Fruit fly (Drosophila melanogaster) whole organism, embryonic: ENCODE data around the gene Alg7.

Experiments used
- Ada2b ChIP-seq: fragments of 200-800 bp; sonication (Bioruptor generic); IDR thresholded peaks from 2 replicates; pipeline ENCODE4 v1.3.6; 2022; ENCODE audit warnings: missing biosample characterization, missing genetic modification characterization
- Atf-2 ChIP-seq: fragments of 200-800 bp; sonication (Bioruptor generic); optimal IDR thresholded peaks from 2 replicates; lab custom pipeline; 2016; ENCODE audit warnings: missing biosample characterization, missing genetic modification characterization
- Atf3 ChIP-seq: fragments of 200-800 bp; sonication (Bioruptor generic); optimal IDR thresholded peaks from 3 replicates; lab custom pipeline; 2016; ENCODE audit warnings: missing biosample characterization, missing genetic modification characterization
- Bteb2 ChIP-seq: fragments of 200-800 bp; sonication (Bioruptor generic); optimal IDR thresholded peaks from 2 replicates; lab custom pipeline; 2016; ENCODE audit warnings: missing biosample characterization, missing genetic modification characterization
- CG1024 ChIP-seq: fragments of 200-800 bp; sonication (Bioruptor generic); IDR thresholded peaks from 2 replicates; pipeline ENCODE4 v1.3.6; 2022; ENCODE audit warnings: missing biosample characterization, missing genetic modification characterization
- CG10462 ChIP-seq: fragments of 200-800 bp; sonication (Bioruptor generic); optimal IDR thresholded peaks from 2 replicates; lab custom pipeline; 2016; ENCODE audit warnings: missing biosample characterization, missing genetic modification characterization
- CG14710 ChIP-seq: fragments of 200-800 bp; sonication (Bioruptor generic); optimal IDR thresholded peaks from 3 replicates; lab custom pipeline; 2019; ENCODE audit warnings: missing biosample characterization, mild to moderate bottlenecking, missing genetic modification characterization, moderate library complexity
- CG15011 ChIP-seq: fragments of 200-800 bp; sonication (Bioruptor generic); optimal IDR thresholded peaks from 3 replicates; lab custom pipeline; 2018; ENCODE audit warnings: missing biosample characterization, mild to moderate bottlenecking, missing genetic modification characterization
- CG15269 ChIP-seq: fragments of 200-800 bp; sonication (Bioruptor generic); optimal IDR thresholded peaks from 2 replicates; lab custom pipeline; 2018; ENCODE audit warnings: missing biosample characterization, mild to moderate bottlenecking, missing genetic modification characterization, moderate library complexity
- CG17829 ChIP-seq: fragments of 200-800 bp; optimal IDR thresholded peaks from 2 replicates; lab custom pipeline; 2019; ENCODE audit warnings: missing biosample characterization, mild to moderate bottlenecking, missing genetic modification characterization, moderate library complexity
- CG18476 ChIP-seq: fragments of 200-800 bp; sonication (Bioruptor generic); optimal IDR thresholded peaks from 2 replicates; lab custom pipeline; 2016; ENCODE audit warnings: missing biosample characterization, mild to moderate bottlenecking, missing genetic modification characterization
- CG2712 ChIP-seq: fragments of 200-800 bp; optimal IDR thresholded peaks from 3 replicates; lab custom pipeline; 2019; ENCODE audit warnings: missing biosample characterization, mild to moderate bottlenecking, missing genetic modification characterization, moderate library complexity
- CG2889 ChIP-seq: fragments of 200-800 bp; sonication (Bioruptor generic); IDR thresholded peaks from 3 replicates; pipeline ENCODE4 v1.3.6; 2022; ENCODE audit warnings: missing biosample characterization, missing genetic modification characterization
- CG31224 ChIP-seq: fragments of 200-800 bp; sonication (Bioruptor generic); IDR thresholded peaks from 2 replicates; pipeline ENCODE4 v1.3.6; 2022; ENCODE audit warnings: missing biosample characterization, missing genetic modification characterization
- CG34376 ChIP-seq: fragments of 200-800 bp; sonication (Bioruptor generic); optimal IDR thresholded peaks from 2 replicates; lab custom pipeline; 2018; ENCODE audit warnings: missing biosample characterization, mild to moderate bottlenecking, missing genetic modification characterization
- CG4282 ChIP-seq: fragments of 200-800 bp; sonication (Bioruptor generic); optimal IDR thresholded peaks from 2 replicates; lab custom pipeline; 2016; ENCODE audit warnings: missing biosample characterization, missing genetic modification characterization
- CG6813 ChIP-seq: fragments of 200-800 bp; sonication (Bioruptor generic); optimal IDR thresholded peaks from 2 replicates; lab custom pipeline; 2017; ENCODE audit warnings: missing biosample characterization, missing genetic modification characterization, mild to moderate bottlenecking, moderate library complexity, missing genetic modification reagents
- Elba2 ChIP-seq: fragments of 200-800 bp; sonication (Bioruptor generic); optimal IDR thresholded peaks from 3 replicates; lab custom pipeline; 2016; ENCODE audit warnings: missing biosample characterization, missing genetic modification characterization
- GATAe ChIP-seq: fragments of 200-800 bp; sonication (Bioruptor generic); conservative IDR thresholded peaks from 2 replicates; pipeline ENCODE4 v1.3.6; 2022; ENCODE audit warnings: missing biosample characterization, missing genetic modification characterization
- NFAT ChIP-seq: fragments of 200-800 bp; sonication (Bioruptor generic); IDR thresholded peaks from 2 replicates; pipeline ENCODE4 v1.3.6; 2022; ENCODE audit warnings: missing biosample characterization, missing genetic modification characterization
- NK7.1 ChIP-seq: fragments of 200-800 bp; sonication (Bioruptor generic); optimal IDR thresholded peaks from 3 replicates; lab custom pipeline; 2016; ENCODE audit warnings: missing biosample characterization, missing genetic modification characterization
- Nf-YC ChIP-seq: fragments of 200-800 bp; optimal IDR thresholded peaks from 3 replicates; lab custom pipeline; 2019; ENCODE audit warnings: missing biosample characterization, mild to moderate bottlenecking, missing genetic modification characterization, moderate library complexity
- NfI ChIP-seq: fragments of 200-800 bp; sonication (Bioruptor generic); optimal IDR thresholded peaks from 3 replicates; lab custom pipeline; 2018; ENCODE audit warnings: missing biosample characterization, mild to moderate bottlenecking, missing genetic modification characterization, moderate library complexity
- Oli ChIP-seq: fragments of 200-800 bp; sonication (Bioruptor generic); optimal IDR thresholded peaks from 2 replicates; lab custom pipeline; 2018; ENCODE audit warnings: missing biosample characterization, mild to moderate bottlenecking, missing genetic modification characterization, moderate library complexity
- Ravus ChIP-seq: fragments of 200-800 bp; sonication (Bioruptor generic); IDR thresholded peaks from 2 replicates; pipeline ENCODE4 v1.3.6; 2022; ENCODE audit warnings: missing biosample characterization, missing genetic modification characterization
- Sox102F ChIP-seq: fragments of 200-800 bp; sonication (Bioruptor generic); optimal IDR thresholded peaks from 2 replicates; lab custom pipeline; 2018; ENCODE audit warnings: missing biosample characterization, mild to moderate bottlenecking, missing genetic modification characterization, moderate library complexity
- Stat92E ChIP-seq, 3 experiments: fragments of >200 bp in 2 of 3; fragments of 200-800 bp in 1 of 3; sonication (Bioruptor generic) in 1 of 3; optimal IDR thresholded peaks; 2 replicates each; lab custom pipeline; 2017 to 2019; ENCODE audit warnings: missing biosample characterization in 3 of 3, missing genetic modification characterization in 3 of 3, mild to moderate bottlenecking in 1 of 3, moderate library complexity in 1 of 3
- ab ChIP-seq: fragments of 200-800 bp; sonication (Bioruptor generic); optimal IDR thresholded peaks from 2 replicates; lab custom pipeline; 2016; ENCODE audit warnings: missing biosample characterization, missing genetic modification characterization
- amos ChIP-seq: fragments of 200-800 bp; sonication (Bioruptor generic); IDR thresholded peaks from 2 replicates; pipeline ENCODE4 v1.3.6; 2022; ENCODE audit warnings: missing biosample characterization, missing genetic modification characterization; ENCODE audit not compliant: partially characterized antibody
- bowl ChIP-seq: fragments of 200-800 bp; sonication (Bioruptor generic); IDR thresholded peaks from 2 replicates; pipeline ENCODE4 v1.3.6; 2022; ENCODE audit warnings: missing biosample characterization, missing genetic modification characterization
- chm ChIP-seq: fragments of 200-800 bp; sonication (Bioruptor generic); IDR thresholded peaks from 2 replicates; pipeline ENCODE4 v1.3.6; 2022; ENCODE audit warnings: missing biosample characterization, missing genetic modification characterization
- disco-r ChIP-seq: fragments of 200-800 bp; sonication (Bioruptor generic); optimal IDR thresholded peaks from 2 replicates; lab custom pipeline; 2016; ENCODE audit warnings: missing biosample characterization, missing genetic modification characterization
- ems ChIP-seq: fragments of 200-800 bp; sonication (Bioruptor generic); optimal IDR thresholded peaks from 3 replicates; lab custom pipeline; 2016; ENCODE audit warnings: missing biosample characterization, missing genetic modification characterization
- fd96Cb ChIP-seq: fragments of 200-800 bp; sonication (Bioruptor generic); optimal IDR thresholded peaks from 2 replicates; lab custom pipeline; 2018; ENCODE audit warnings: missing biosample characterization, mild to moderate bottlenecking, missing genetic modification characterization, moderate library complexity
- gcm2 ChIP-seq: fragments of 200-800 bp; sonication (Bioruptor generic); optimal IDR thresholded peaks from 2 replicates; lab custom pipeline; 2016; ENCODE audit warnings: missing biosample characterization, missing genetic modification characterization
- gro ChIP-seq: fragments of 200-800 bp; sonication (Bioruptor generic); optimal IDR thresholded peaks from 2 replicates; lab custom pipeline; 2016; ENCODE audit warnings: missing biosample characterization, missing genetic modification characterization
- hkb ChIP-seq, 2 experiments: fragments of 200-800 bp in 1 of 2; fragments of >200 bp in 1 of 2; sonication (Bioruptor generic) in 1 of 2; IDR thresholded peaks in 1 of 2; optimal IDR thresholded peaks in 1 of 2; 2 replicates each; pipeline versions ENCODE4 v1.3.6 to Lab custom; 2017 to 2022; ENCODE audit warnings: missing biosample characterization in 1 of 2, missing genetic modification characterization in 1 of 2
- ind ChIP-seq: fragments of 200-800 bp; sonication (Bioruptor generic); optimal IDR thresholded peaks from 3 replicates; lab custom pipeline; 2016; ENCODE audit warnings: missing biosample characterization, missing genetic modification characterization
- knrl ChIP-seq: fragments of 200-800 bp; sonication (Bioruptor generic); IDR thresholded peaks from 3 replicates; pipeline ENCODE4 v1.3.6; 2022; ENCODE audit warnings: missing biosample characterization, missing genetic modification characterization; ENCODE audit not compliant: partially characterized antibody
- lilli ChIP-seq: fragments of 200-800 bp; sonication (Bioruptor generic); optimal IDR thresholded peaks from 3 replicates; lab custom pipeline; 2016; ENCODE audit warnings: missing biosample characterization, missing genetic modification characterization
- mam ChIP-seq: fragments of 200-800 bp; sonication (Bioruptor generic); optimal IDR thresholded peaks from 3 replicates; lab custom pipeline; 2016; ENCODE audit warnings: missing biosample characterization, missing genetic modification characterization
- peb ChIP-seq: fragments of 200-800 bp; sonication (Bioruptor generic); IDR thresholded peaks from 2 replicates; pipeline ENCODE4 v1.3.6; 2022; ENCODE audit warnings: missing biosample characterization, missing genetic modification characterization
- repo ChIP-seq: fragments of 200-800 bp; sonication (Bioruptor generic); optimal IDR thresholded peaks from 2 replicates; lab custom pipeline; 2016; ENCODE audit warnings: missing biosample characterization, missing genetic modification characterization
- row ChIP-seq: fragments of 200-800 bp; sonication (Bioruptor generic); IDR thresholded peaks from 3 replicates; pipeline ENCODE4 v1.3.6; 2022; ENCODE audit warnings: missing biosample characterization, missing genetic modification characterization
- schlank ChIP-seq: fragments of 200-800 bp; sonication (Bioruptor generic); optimal IDR thresholded peaks from 2 replicates; lab custom pipeline; 2018; ENCODE audit warnings: missing biosample characterization, mild to moderate bottlenecking, missing genetic modification characterization
- sens-2 ChIP-seq: fragments of 200-800 bp; sonication (Bioruptor generic); IDR thresholded peaks from 2 replicates; pipeline ENCODE4 v1.3.6; 2022; ENCODE audit warnings: missing biosample characterization, missing genetic modification characterization
- twi ChIP-seq: fragments of 200-800 bp; optimal IDR thresholded peaks from 2 replicates; lab custom pipeline; 2019; ENCODE audit warnings: missing biosample characterization, mild to moderate bottlenecking, missing genetic modification characterization, moderate library complexity
- tx ChIP-seq: fragments of 200-800 bp; sonication (Bioruptor generic); optimal IDR thresholded peaks from 2 replicates; lab custom pipeline; 2016; ENCODE audit warnings: missing biosample characterization, missing genetic modification characterization

Alg7 gene

DNA sequence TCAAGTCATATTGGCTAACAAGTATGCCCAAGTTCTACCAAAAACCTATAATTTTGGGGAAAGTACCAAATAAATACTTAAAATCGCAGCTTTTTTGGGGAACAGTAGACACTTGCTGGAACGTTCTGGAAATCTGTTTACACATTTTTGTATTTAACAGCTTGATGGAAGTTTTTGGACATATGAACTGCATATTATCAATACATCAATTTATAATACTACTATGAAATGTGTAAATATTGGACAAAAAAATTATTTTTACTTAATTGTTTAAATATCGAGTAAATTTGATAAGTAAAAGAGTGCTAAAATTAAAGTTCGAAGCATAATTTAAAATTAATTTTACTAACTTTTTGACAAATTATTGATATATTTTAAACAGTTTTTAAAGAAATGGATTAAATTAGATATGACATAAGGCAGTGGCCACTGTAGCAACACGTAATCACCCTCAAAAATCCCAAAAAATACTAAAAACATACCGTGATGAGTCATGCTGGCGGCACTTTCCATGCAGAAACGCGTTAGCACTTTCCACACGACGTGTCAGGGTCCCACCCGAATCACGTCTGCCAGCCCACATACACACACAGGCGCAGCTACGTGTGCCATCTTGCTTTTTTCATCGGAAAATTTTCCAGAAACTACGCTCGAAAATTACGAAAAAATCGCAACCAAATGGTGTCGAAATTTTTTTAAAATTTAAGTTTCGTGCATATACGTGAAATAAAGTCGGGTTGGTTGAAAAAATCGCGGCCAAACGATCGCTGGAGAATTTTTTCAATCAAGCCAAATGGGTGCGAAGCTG, 13.8 kb upstream of the Alg7 start, which contains the start of gene Sirt1 (continued):
- TF ChIP-seq hkb (optimal IDR thresholded peaks at IDR 0.05; lab: Kevin White, UChicago) (no peak), hkb (GFP tag; IDR thresholded peaks at IDR 0.05; lab: Robert Waterston, UW) (peak; percentile 46; the same call in 1 of the 2 replicates), Ada2b (GFP tag; lab: Robert Waterston, UW) (peak; percentile 28; the same call in 1 of the 2 replicates), CG34376 (GFP tag; lab: Kevin White, UChicago) (peak; percentile 43), knrl (peak; percentile 32; the same call in 1 of the 3 replicates), Atf3 (GFP tag; lab: Kevin White, UChicago) (peak; percentile 25), twi (peak; percentile 87), CG15011 (peak; percentile 84), Ravus (GFP tag; lab: Robert Waterston, UW) (peak; percentile 43), amos (GFP tag; lab: Robert Waterston, UW) (peak; percentile 4; the same call in 1 of the 2 replicates), disco-r (no peak), Oli (tag; lab: Kevin White, UChicago) (peak; percentile 91), Stat92E (GFP tag; optimal IDR thresholded peaks at IDR 0.05; lab: Kevin White, UChicago) (peak in 1 of 3 experiments; percentile 86), CG4282 (GFP tag; lab: Kevin White, UChicago) (peak; percentile 41), lilli (GFP tag; lab: Kevin White, UChicago) (peak; percentile 76), CG6813 (GFP tag; lab: Kevin White, UChicago) (peak; percentile 73), ind (GFP tag; lab: Kevin White, UChicago) (peak; percentile 90), gro (GFP tag; lab: Kevin White, UChicago) (peak; percentile 48), CG18476 (GFP tag; lab: Kevin White, UChicago) (peak; percentile 55), row (GFP tag; lab: Robert Waterston, UW) (peak; percentile 93), gcm2 (GFP tag; lab: Kevin White, UChicago) (no peak), CG1024 (GFP tag; lab: Robert Waterston, UW) (0 out of 2 replicates have a peak, but pooled peaks have one; percentile 38), CG2889 (GFP tag; lab: Robert Waterston, UW) (peak; percentile 54; the same call in 1 of the 3 replicates), Atf-2 (GFP tag; lab: Kevin White, UChicago) (peak; percentile 6), fd96Cb (peak; percentile 88), CG10462 (GFP tag; lab: Kevin White, UChicago) (peak; percentile 59), schlank (tag; lab: Kevin White, UChicago) (peak; percentile 41), mam (GFP tag; lab: Kevin White, UChicago) (peak; percentile 59), CG17829 (tag; lab: Kevin White, UChicago) (peak; percentile 88), tx (peak; percentile 26), bowl (GFP tag; lab: Robert Waterston, UW) (no peak), ab (GFP tag; lab: Kevin White, UChicago) (no peak), GATAe (no peak), CG14710 (peak; percentile 92), CG15269 (tag; lab: Kevin White, UChicago) (peak; percentile 90), NK7.1 (peak; percentile 19), ems (GFP tag; lab: Kevin White, UChicago) (no peak), Elba2 (GFP tag; lab: Kevin White, UChicago) (peak; percentile 73), CG2712 (tag; lab: Kevin White, UChicago) (peak; percentile 90), CG31224 (GFP tag; lab: Robert Waterston, UW) (peak; percentile 79), repo (no peak), NFAT (GFP tag; lab: Robert Waterston, UW) (peak; percentile 85), Sox102F (GFP tag; lab: Kevin White, UChicago) (peak; percentile 82), sens-2 (GFP tag; lab: Robert Waterston, UW) (0 out of 2 replicates have a peak, but pooled peaks have one; percentile 8), chm (GFP tag; lab: Robert Waterston, UW) (peak; percentile 22; the same call in 1 of the 2 replicates), Bteb2 (peak; percentile 52), NfI (GFP tag; lab: Kevin White, UChicago) (peak; percentile 81), Nf-YC (peak; percentile 85), peb (GFP tag; lab: Robert Waterston, UW) (peak; percentile 39; the same call in 1 of the 2 replicates)
